Fruit fly (Drosophila melanogaster) whole organism: ENCODE data around the gene CG13473.

Experiments used
- CG8478 ChIP-seq: fragments of >200 bp; optimal IDR thresholded peaks from 2 replicates; lab custom pipeline; 2018; ENCODE audit warnings: inconsistent platforms
- Dll ChIP-seq: fragments of >200 bp; optimal IDR thresholded peaks from 2 replicates; lab custom pipeline; 2017
- EcR ChIP-seq, 2 experiments: fragments of >200 bp; optimal IDR thresholded peaks; 2 replicates each; lab custom pipeline; 2017; ENCODE audit warnings: missing biosample characterization in 2 of 2, missing genetic modification characterization in 2 of 2, missing genetic modification reagents in 2 of 2
- pan ChIP-seq: fragments of >200 bp; optimal IDR thresholded peaks from 2 replicates; lab custom pipeline; 2017

- TF ChIP-seq Dll (lab: Kevin White, UChicago) (no peak), pan (no peak), EcR (GFP tag; optimal IDR thresholded peaks at IDR 0.05; lab: Kevin White, UChicago) (no peak), CG8478 (lab: Kevin White, UChicago) (no peak)
Observed at dm6 chr3L:14769183-14769582, 40.6 kb downstream of the CG13473 start, which contains the start of gene Mgat4b.
